Worm (Caenorhabditis elegans) whole organism, L4 larva: ENCODE results near the gene C05G5.5.
A peak's percentile ranks its signal among the peaks of the same experiment; 100 is the strongest.

ENCODE experiments used
- F26F4.8 ChIP-seq: fragments of 200-800 bp; sonication (Bioruptor generic); conservative IDR thresholded peaks from 2 replicates; pipeline ENCODE4 v1.3.6; 2022; ENCODE audit warnings: missing genetic modification characterization, missing compliant biosample characterization
- F37D6.2 ChIP-seq: sonication (generic microtip); optimal IDR thresholded peaks from 2 replicates; lab custom pipeline; 2016; ENCODE audit warnings: mild to moderate bottlenecking, missing genetic modification characterization, missing compliant biosample characterization
- R02D3.7 ChIP-seq: fragments of 150-350 bp; sonication (generic microtip); optimal IDR thresholded peaks from 3 replicates; lab custom pipeline; 2014; ENCODE audit warnings: missing biosample characterization, missing genetic modification characterization
- T20F7.1 ChIP-seq: fragments of 200-800 bp; sonication (Bioruptor generic); optimal IDR thresholded peaks from 2 replicates; lab custom pipeline; 2018; ENCODE audit warnings: mild to moderate bottlenecking, missing genetic modification characterization, missing compliant biosample characterization
- T26A8.4 ChIP-seq: fragments of 200-800 bp; sonication (Bioruptor generic); IDR thresholded peaks from 2 replicates; pipeline ENCODE4 v1.3.6; 2022; ENCODE audit warnings: missing genetic modification characterization, missing compliant biosample characterization
- Y105C5A.15 ChIP-seq: fragments of 200-800 bp; sonication (Bioruptor generic); IDR thresholded peaks from 2 replicates; pipeline ENCODE4 v1.3.6; 2022; ENCODE audit warnings: missing genetic modification characterization, missing compliant biosample characterization
- Y75B8A.6 ChIP-seq: fragments of 200-800 bp; sonication (Bioruptor generic); IDR thresholded peaks from 2 replicates; pipeline ENCODE4 v1.3.6; 2022; ENCODE audit warnings: missing genetic modification reagents, missing genetic modification characterization, missing compliant biosample characterization
- aha-1 ChIP-seq: fragments of 150-350 bp; peaks from one replicate; lab custom pipeline; 2014; ENCODE audit warnings: missing biosample characterization, missing genetic modification characterization
- aly-2 ChIP-seq: sonication (generic microtip); optimal IDR thresholded peaks from 2 replicates; lab custom pipeline; 2018; ENCODE audit warnings: missing biosample characterization, missing genetic modification characterization
- ama-1 ChIP-seq: fragments of 150-350 bp; optimal IDR thresholded peaks from 2 replicates; lab custom pipeline; 2014; ENCODE audit warnings: inconsistent platforms, mixed read lengths
- arid-1 ChIP-seq: fragments of 200-800 bp; sonication (Bioruptor generic); conservative IDR thresholded peaks from 2 replicates; pipeline ENCODE4 v1.3.6; 2022; ENCODE audit warnings: missing genetic modification reagents, missing genetic modification characterization, missing compliant biosample characterization
- ceh-20 ChIP-seq: fragments of 200-800 bp; sonication (Bioruptor generic); IDR thresholded peaks from 2 replicates; pipeline ENCODE4 v1.3.6; 2022; ENCODE audit warnings: missing genetic modification reagents, missing genetic modification characterization, missing compliant biosample characterization
- ceh-28 ChIP-seq: fragments of 150-350 bp; optimal IDR thresholded peaks from 2 replicates; lab custom pipeline; 2014; ENCODE audit warnings: missing biosample characterization, missing genetic modification reagents, missing genetic modification characterization
- ceh-44 ChIP-seq: fragments of 200-800 bp; sonication (Bioruptor generic); IDR thresholded peaks from 2 replicates; pipeline ENCODE4 v1.3.6; 2022; ENCODE audit warnings: missing genetic modification reagents, missing genetic modification characterization, missing compliant biosample characterization
- ceh-82 ChIP-seq: sonication (generic microtip); optimal IDR thresholded peaks from 2 replicates; lab custom pipeline; 2017; ENCODE audit warnings: missing biosample characterization, missing genetic modification characterization
- cey-2 ChIP-seq: sonication (generic microtip); optimal IDR thresholded peaks from 3 replicates; lab custom pipeline; 2017; ENCODE audit warnings: missing genetic modification characterization, mild to moderate bottlenecking, missing compliant biosample characterization, antibody characterized with exemption, borderline replicate concordance; ENCODE audit not compliant: insufficient read depth
- daf-16 ChIP-seq, 3 experiments: sonication (generic microtip); optimal IDR thresholded peaks; 2 replicates each; lab custom pipeline; 2016 to 2017; ENCODE audit warnings: missing genetic modification characterization in 3 of 3, missing genetic modification reagents in 3 of 3, mild to moderate bottlenecking in 2 of 3, missing compliant biosample characterization in 2 of 3, missing biosample characterization in 1 of 3, moderate library complexity in 1 of 3
- daf-19 ChIP-seq: fragments of 200-800 bp; sonication (Bioruptor generic); conservative IDR thresholded peaks from 2 replicates; pipeline ENCODE4 v1.3.6; 2022; ENCODE audit warnings: missing genetic modification characterization, missing compliant biosample characterization
- dmd-6 ChIP-seq: fragments of 200-800 bp; sonication (Bioruptor generic); IDR thresholded peaks from 2 replicates; pipeline ENCODE4 v1.3.6; 2022; ENCODE audit warnings: missing genetic modification reagents, missing genetic modification characterization, missing compliant biosample characterization
- dmd-9 ChIP-seq: fragments of 200-800 bp; sonication (Bioruptor generic); IDR thresholded peaks from 2 replicates; pipeline ENCODE4 v1.3.6; 2022; ENCODE audit warnings: missing genetic modification reagents, missing genetic modification characterization, missing compliant biosample characterization
- dpl-1 ChIP-seq: fragments of 150-350 bp; optimal IDR thresholded peaks from 2 replicates; lab custom pipeline; 2014; ENCODE audit warnings: missing biosample characterization, missing genetic modification reagents, missing genetic modification characterization
- duxl-1 ChIP-seq: sonication (generic microtip); optimal IDR thresholded peaks from 2 replicates; lab custom pipeline; 2016; ENCODE audit warnings: mild to moderate bottlenecking, missing genetic modification characterization, moderate library complexity, missing compliant biosample characterization; ENCODE audit not compliant: poor library complexity
- fos-1 ChIP-seq: fragments of 150-350 bp; optimal IDR thresholded peaks from 2 replicates; lab custom pipeline; 2014; ENCODE audit warnings: missing biosample characterization, missing genetic modification characterization
- hlh-11 ChIP-seq: fragments of 200-800 bp; sonication (Bioruptor generic); optimal IDR thresholded peaks from 2 replicates; lab custom pipeline; 2018; ENCODE audit warnings: mild to moderate bottlenecking, missing genetic modification characterization, missing compliant biosample characterization
- lim-7 ChIP-seq: fragments of 200-800 bp; sonication (Bioruptor generic); IDR thresholded peaks from 2 replicates; pipeline ENCODE4 v1.3.6; 2022; ENCODE audit warnings: missing genetic modification characterization, missing compliant biosample characterization
- lin-1 ChIP-seq: fragments of 200-800 bp; sonication (Bioruptor generic); IDR thresholded peaks from 2 replicates; pipeline ENCODE4 v1.3.6; 2022; ENCODE audit warnings: missing genetic modification reagents, missing genetic modification characterization, missing compliant biosample characterization
- lin-38 ChIP-seq: fragments of 200-800 bp; sonication (Bioruptor generic); IDR thresholded peaks from 2 replicates; pipeline ENCODE4 v1.3.6; 2022; ENCODE audit warnings: missing genetic modification reagents, missing genetic modification characterization, missing compliant biosample characterization
- lin-39 ChIP-seq: fragments of 150-350 bp; optimal IDR thresholded peaks from 2 replicates; lab custom pipeline; 2014; ENCODE audit warnings: missing biosample characterization, missing genetic modification reagents, missing genetic modification characterization
- lir-3 ChIP-seq: sonication (generic microtip); optimal IDR thresholded peaks from 2 replicates; lab custom pipeline; 2016; ENCODE audit warnings: mild to moderate bottlenecking, missing genetic modification characterization, missing compliant biosample characterization
- mdt-29 ChIP-seq: fragments of 200-800 bp; sonication (Bioruptor generic); IDR thresholded peaks from 2 replicates; pipeline ENCODE4 v1.3.6; 2022; ENCODE audit warnings: missing genetic modification reagents, missing genetic modification characterization, missing compliant biosample characterization
- mes-2 ChIP-seq: sonication (generic microtip); optimal IDR thresholded peaks from 2 replicates; lab custom pipeline; 2016; ENCODE audit warnings: missing genotype, mild to moderate bottlenecking, missing genetic modification characterization, missing compliant biosample characterization; ENCODE audit not compliant: poor library complexity, severe bottlenecking
- mxl-3 ChIP-seq: fragments of 200-800 bp; sonication (Bioruptor generic); optimal IDR thresholded peaks from 2 replicates; lab custom pipeline; 2018; ENCODE audit warnings: mild to moderate bottlenecking, missing genetic modification characterization, missing compliant biosample characterization
- nhr-102 ChIP-seq: sonication (generic microtip); optimal IDR thresholded peaks from 2 replicates; lab custom pipeline; 2016; ENCODE audit warnings: mild to moderate bottlenecking, missing genetic modification characterization, moderate library complexity, missing compliant biosample characterization
- nhr-111 ChIP-seq: fragments of 200-800 bp; sonication (Bioruptor generic); optimal IDR thresholded peaks from 2 replicates; lab custom pipeline; 2018; ENCODE audit warnings: mild to moderate bottlenecking, missing genetic modification characterization, missing compliant biosample characterization
- nhr-25 ChIP-seq: sonication (generic microtip); optimal IDR thresholded peaks from 2 replicates; lab custom pipeline; 2017; ENCODE audit warnings: missing genetic modification characterization, mild to moderate bottlenecking, missing compliant biosample characterization, antibody characterized with exemption, moderate library complexity, borderline replicate concordance; ENCODE audit not compliant: insufficient read depth
- nhr-42 ChIP-seq: fragments of 200-800 bp; sonication (Bioruptor generic); IDR thresholded peaks from 2 replicates; pipeline ENCODE4 v1.3.6; 2022; ENCODE audit warnings: missing genetic modification characterization, missing compliant biosample characterization
- nhr-48 ChIP-seq: sonication (generic microtip); optimal IDR thresholded peaks from 2 replicates; lab custom pipeline; 2016; ENCODE audit warnings: mild to moderate bottlenecking, missing genetic modification characterization, missing compliant biosample characterization
- nhr-77 ChIP-seq: fragments of 150-350 bp; optimal IDR thresholded peaks from 2 replicates; lab custom pipeline; 2014; ENCODE audit warnings: missing biosample characterization, missing genetic modification characterization
- pha-4 ChIP-seq, 2 experiments: fragments of 150-350 bp in 1 of 2; fragments of 200-800 bp in 1 of 2; sonication (Bioruptor generic) in 1 of 2; IDR thresholded peaks in 1 of 2; optimal IDR thresholded peaks in 1 of 2; 2 replicates each; pipeline versions ENCODE4 v1.3.6 to Lab custom; 2014 to 2022; ENCODE audit warnings: missing genetic modification characterization in 2 of 2, missing genetic modification reagents in 2 of 2, missing biosample characterization in 1 of 2, missing compliant biosample characterization in 1 of 2
- php-3 ChIP-seq: fragments of 200-800 bp; sonication (Bioruptor generic); IDR thresholded peaks from 2 replicates; pipeline ENCODE4 v1.3.6; 2022; ENCODE audit warnings: missing genetic modification reagents, missing genetic modification characterization, missing compliant biosample characterization
- pqm-1 ChIP-seq: sonication (generic microtip); optimal IDR thresholded peaks from 2 replicates; lab custom pipeline; 2017; ENCODE audit warnings: missing biosample characterization, missing genetic modification characterization
- rbr-2 ChIP-seq: sonication (generic microtip); optimal IDR thresholded peaks from 2 replicates; lab custom pipeline; 2016; ENCODE audit warnings: missing genotype, missing genetic modification characterization, missing compliant biosample characterization
- skn-1 ChIP-seq: fragments of 150-350 bp; optimal IDR thresholded peaks from 2 replicates; lab custom pipeline; 2014; ENCODE audit warnings: missing biosample characterization, missing genetic modification characterization
- snpc-4 ChIP-seq: fragments of 150-350 bp; optimal IDR thresholded peaks from 2 replicates; lab custom pipeline; 2014; ENCODE audit warnings: missing biosample characterization, missing genetic modification characterization
- tra-1 ChIP-seq: fragments of 200-800 bp; sonication (Bioruptor generic); IDR thresholded peaks from 2 replicates; pipeline ENCODE4 v1.3.6; 2022; ENCODE audit warnings: missing genetic modification reagents, missing genetic modification characterization, missing compliant biosample characterization
- unc-62 ChIP-seq, 3 experiments: fragments of 150-350 bp in 1 of 3; sonication (generic microtip); optimal IDR thresholded peaks in 2 of 3; peaks in 1 of 3; 1 replicate in 1 of 3; 2 replicates in 2 of 3; lab custom pipeline; 2014 to 2017; ENCODE audit warnings: missing biosample characterization in 3 of 3, missing genetic modification characterization in 3 of 3, missing genetic modification reagents in 3 of 3, missing genotype in 1 of 3
- zag-1 ChIP-seq: fragments of 150-350 bp; optimal IDR thresholded peaks from 2 replicates; lab custom pipeline; 2014; ENCODE audit warnings: missing biosample characterization, missing genetic modification characterization
- zfp-2 ChIP-seq: sonication (generic microtip); optimal IDR thresholded peaks from 2 replicates; lab custom pipeline; 2016; ENCODE audit warnings: mild to moderate bottlenecking, missing genetic modification characterization, missing compliant biosample characterization
- zip-2 ChIP-seq: fragments of 150-350 bp; optimal IDR thresholded peaks from 2 replicates; lab custom pipeline; 2014; ENCODE audit warnings: missing biosample characterization, missing genetic modification characterization

Gene C05G5.5

ce11 chrX:14786821-14787556 is 26.1 kb upstream of the C05G5.5 start:
- TF ChIP-seq ceh-28 (no peak), mdt-29 (GFP tag; lab: Robert Waterston, UW) (no peak), tra-1 (GFP tag; lab: Robert Waterston, UW) (0 out of 2 replicates have a peak, but pooled peaks have one; percentile 35), lin-1 (GFP tag; lab: Robert Waterston, UW) (no peak), duxl-1 (tag; lab: Kevin White, UChicago) (no peak), hlh-11 (peak; percentile 82), dmd-9 (GFP tag; lab: Robert Waterston, UW) (no peak), daf-16 (GFP tag; optimal IDR thresholded peaks at IDR 0.05; lab: Kevin White, UChicago) (no peak), daf-16 (tag; optimal IDR thresholded peaks at IDR 0.05; lab: Kevin White, UChicago) (peak; percentile 59), unc-62 (GFP tag; optimal IDR thresholded peaks at IDR 0.05 in 1 of 2; lab: Kevin White, UChicago) (peak in 1 of 2 experiments; percentile 90), unc-62 (tag; optimal IDR thresholded peaks at IDR 0.05; lab: Kevin White, UChicago) (no peak), lin-39 (tag; lab: Kevin White, UChicago) (no peak), php-3 (GFP tag; lab: Robert Waterston, UW) (peak; percentile 40; the same call in 1 of the 2 replicates), F37D6.2 (no peak), nhr-48 (tag; lab: Kevin White, UChicago) (peak; percentile 53), aha-1 (tag; lab: Kevin White, UChicago) (peak; percentile 64), T20F7.1 (GFP tag; lab: Kevin White, UChicago) (no peak), cey-2 (tag; lab: Kevin White, UChicago) (no peak), ceh-20 (GFP tag; lab: Robert Waterston, UW) (no peak), lir-3 (tag; lab: Kevin White, UChicago) (no peak), skn-1 (tag; lab: Kevin White, UChicago) (no peak), R02D3.7 (tag; lab: Kevin White, UChicago) (no peak), nhr-111 (no peak), zip-2 (tag; lab: Kevin White, UChicago) (no peak), Y105C5A.15 (GFP tag; lab: Robert Waterston, UW) (no peak), ceh-82 (no peak), rbr-2 (tag; lab: Kevin White, UChicago) (no peak), dmd-6 (peak; percentile 70), daf-19 (GFP tag; lab: Robert Waterston, UW) (no peak), snpc-4 (tag; lab: Kevin White, UChicago) (no peak), fos-1 (tag; lab: Kevin White, UChicago) (no peak), ceh-44 (GFP tag; lab: Robert Waterston, UW) (no peak), T26A8.4 (GFP tag; lab: Robert Waterston, UW) (no peak), nhr-77 (tag; lab: Kevin White, UChicago) (no peak), lim-7 (GFP tag; lab: Robert Waterston, UW) (no peak), mxl-3 (GFP tag; lab: Kevin White, UChicago) (peak; percentile 65), nhr-102 (tag; lab: Kevin White, UChicago) (no peak), zfp-2 (no peak), mes-2 (tag; lab: Kevin White, UChicago) (no peak), dpl-1 (GFP tag; lab: Kevin White, UChicago) (no peak), ama-1 (lab: Kevin White, UChicago) (no peak), lin-38 (GFP tag; lab: Robert Waterston, UW) (no peak), nhr-25 (no peak), aly-2 (tag; lab: Kevin White, UChicago) (no peak), zag-1 (tag; lab: Kevin White, UChicago) (no peak), Y75B8A.6 (no peak), arid-1 (no peak), pqm-1 (no peak), nhr-42 (GFP tag; lab: Robert Waterston, UW) (no peak), F26F4.8 (no peak), pha-4 (GFP tag; IDR thresholded peaks at IDR 0.05; lab: Robert Waterston, UW) (no peak), pha-4 (tag; optimal IDR thresholded peaks at IDR 0.05; lab: Kevin White, UChicago) (no peak)
